Fruit fly (Drosophila melanogaster) whole organism, pupa: ENCODE measurements around the gene CG14411.

Experiments
- CG17806 ChIP-seq: fragments of 200-800 bp; sonication (Bioruptor generic); optimal IDR thresholded peaks from 2 replicates; lab custom pipeline; 2018; ENCODE audit warnings: missing biosample characterization, mild to moderate bottlenecking, missing genetic modification characterization, moderate library complexity
- CG34367 ChIP-seq: fragments of 200-800 bp; sonication (Bioruptor generic); optimal IDR thresholded peaks from 2 replicates; lab custom pipeline; 2018; ENCODE audit warnings: missing biosample characterization, mild to moderate bottlenecking, missing genetic modification characterization
- EcR ChIP-seq: fragments of 200-800 bp; sonication (Bioruptor generic); optimal IDR thresholded peaks from 3 replicates; lab custom pipeline; 2019; ENCODE audit warnings: missing biosample characterization, missing genetic modification characterization, mild to moderate bottlenecking, moderate library complexity, missing genetic modification reagents

Gene CG14411

DNA sequence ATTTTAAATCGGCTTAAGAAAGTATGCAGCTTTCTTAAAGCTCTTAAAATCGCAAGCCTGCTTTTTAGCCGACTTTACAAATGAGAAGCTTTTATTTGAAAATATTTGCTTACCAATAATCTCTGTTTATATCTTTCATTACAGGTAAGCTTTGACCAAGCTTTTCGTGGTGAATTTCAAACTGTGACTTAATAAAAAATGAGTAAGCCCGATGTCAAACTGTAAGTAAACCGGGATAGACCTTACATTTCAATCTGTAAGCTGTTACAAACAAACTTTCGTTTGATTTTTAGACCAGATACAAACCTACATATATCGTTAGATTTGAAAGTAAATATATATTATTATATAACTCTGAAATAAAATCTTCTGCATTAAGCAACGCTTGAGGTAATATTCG, 53.1 kb downstream of the CG14411 start:
- TF ChIP-seq CG34367 (tag; lab: Kevin White, UChicago) (no peak), CG17806 (tag; lab: Kevin White, UChicago) (no peak), EcR (no peak)
